Fruit fly (Drosophila melanogaster): ENCODE results near the gene PCID2.
"Not testable (repeated sequence)": the region's sequence is repeated elsewhere in the genome, so short reads cannot be mapped to it uniquely, and the experiment has no call there.

Gene PCID2

dm6 chr3L:11589395-11589794 lies 36.8 kb upstream of the PCID2 start, which contains the start of gene CG7377:
TSS of gene CG7377 (plus strand) at chr3L:11589695.
- TF ChIP-seq Sox14 (GFP tag; optimal IDR thresholded peaks at IDR 0.05); CG16779 (tag; optimal IDR thresholded peaks at IDR 0.05); CG6276 (GFP tag; optimal IDR thresholded peaks at IDR 0.05): not testable (repeated sequence)

dm6 chr3L:11591131-11591530 lies 35.1 kb upstream of the PCID2 start, which contains the start of gene CG33268:
TSS of gene CG33268 (minus strand) at chr3L:11591231.
- no peak for TF ChIP-seq pdm3 (GFP tag; optimal IDR thresholded peaks at IDR 0.05)
- TF ChIP-seq CG6808 (GFP tag; optimal IDR thresholded peaks at IDR 0.05) = no peak
- TF ChIP-seq Sox14 (GFP tag; optimal IDR thresholded peaks at IDR 0.05) = no peak
- TF ChIP-seq CG8632 (GFP tag; optimal IDR thresholded peaks at IDR 0.05) = no peak
- no peak for TF ChIP-seq dac (GFP tag; optimal IDR thresholded peaks at IDR 0.05)
- TF ChIP-seq Met (GFP tag; optimal IDR thresholded peaks at IDR 0.05) = no peak
- TF ChIP-seq Lpt (GFP tag; optimal IDR thresholded peaks at IDR 0.05) = no peak

dm6 chr3L:11591803-11592202 lies 34.4 kb upstream of the PCID2 start:
- 0 out of 3 replicates have a peak, but pooled peaks have one; percentile 8 for TF ChIP-seq CG6163 (GFP tag; IDR thresholded peaks at IDR 0.05)
- TF ChIP-seq CG16779 (tag; optimal IDR thresholded peaks at IDR 0.05) = no peak
- TF ChIP-seq CG7368 (GFP tag; optimal IDR thresholded peaks at IDR 0.05) = peak; percentile 62

- TF ChIP-seq vri (GFP tag; optimal IDR thresholded peaks at IDR 0.05) (no peak), svp (GFP tag) (no peak), Gug (GFP tag; IDR thresholded peaks at IDR 0.05) (peak; percentile 33; the same call in 1 of the 2 replicates), topi (GFP tag; optimal IDR thresholded peaks at IDR 0.05) (no peak), CG15336 (GFP tag; IDR thresholded peaks at IDR 0.05) (peak; percentile 75), CG8632 (GFP tag; optimal IDR thresholded peaks at IDR 0.05) (peak; percentile 23), Eip75B (GFP tag; optimal IDR thresholded peaks at IDR 0.05) (no peak), CG9139 (GFP tag; optimal IDR thresholded peaks at IDR 0.05) (no peak), OdsH (GFP tag; optimal IDR thresholded peaks at IDR 0.05) (peak; percentile 28), eg (GFP tag; IDR thresholded peaks at IDR 0.05) (0 out of 3 replicates have a peak, but pooled peaks have one; percentile 54), Eip78C (GFP tag) (peak; percentile 62), Hr38 (GFP tag; optimal IDR thresholded peaks at IDR 0.05) (no peak), Ets96B (tag; optimal IDR thresholded peaks at IDR 0.05) (peak; percentile 60), CG8319 (GFP tag; optimal IDR thresholded peaks at IDR 0.05) (no peak), fkh (GFP tag; optimal IDR thresholded peaks at IDR 0.05) (no peak), Ets21C (GFP tag; optimal IDR thresholded peaks at IDR 0.05) (no peak), CG3919 (GFP tag; optimal IDR thresholded peaks at IDR 0.05) (peak; percentile 33), CG4318 (GFP tag; optimal IDR thresholded peaks at IDR 0.05) (peak; percentile 2), ss (GFP tag; optimal IDR thresholded peaks at IDR 0.05) (peak in 1 of 2 experiments; percentile 45), CG32006 (GFP tag; optimal IDR thresholded peaks at IDR 0.05) (peak; percentile 56), CG6163 (GFP tag; IDR thresholded peaks at IDR 0.05) (peak; percentile 61; the same call in 2 of the 3 replicates), Eip93F (GFP tag; optimal IDR thresholded peaks at IDR 0.05) (no peak), Lpt (GFP tag; optimal IDR thresholded peaks at IDR 0.05) (peak; percentile 11), CG6276 (GFP tag; optimal IDR thresholded peaks at IDR 0.05) (peak; percentile 43), achi (GFP tag; optimal IDR thresholded peaks at IDR 0.05) (peak; percentile 42), CG11294 (GFP tag; IDR thresholded peaks at IDR 0.05) (no peak), Met (GFP tag; optimal IDR thresholded peaks at IDR 0.05) (no peak), spab (GFP tag; optimal IDR thresholded peaks at IDR 0.05) (no peak), CG6854 (GFP tag; optimal IDR thresholded peaks at IDR 0.05) (no peak), CG6808 (GFP tag; optimal IDR thresholded peaks at IDR 0.05) (peak; percentile 29), CG16779 (tag; optimal IDR thresholded peaks at IDR 0.05) (peak; percentile 7), dsx (GFP tag; optimal IDR thresholded peaks at IDR 0.05; ENCODE audit: poor library complexity, severe bottlenecking) (peak; percentile 44), CG10631 (GFP tag; optimal IDR thresholded peaks at IDR 0.05) (peak; percentile 10), CG34406 (GFP tag; optimal IDR thresholded peaks at IDR 0.05) (peak; percentile 22), net (GFP tag; optimal IDR thresholded peaks at IDR 0.05) (peak; percentile 9), salr (GFP tag; optimal IDR thresholded peaks at IDR 0.05) (peak in 1 of 2 experiments; percentile 28), pdm3 (GFP tag; optimal IDR thresholded peaks at IDR 0.05) (peak; percentile 26), CG7368 (GFP tag; optimal IDR thresholded peaks at IDR 0.05) (no peak), CG8119 (GFP tag; IDR thresholded peaks at IDR 0.05) (peak; percentile 82), CG6792 (GFP tag; optimal IDR thresholded peaks at IDR 0.05) (no peak), CG11762 (GFP tag; optimal IDR thresholded peaks at IDR 0.05; ENCODE audit: insufficient read depth) (no peak), CG10669 (GFP tag; optimal IDR thresholded peaks at IDR 0.05) (peak; percentile 26)
These were observed 32.5 kb upstream of the PCID2 start for dm6 chr3L:11593778-11594177.
